Worm (Caenorhabditis elegans) whole organism, L2 larva: ENCODE results near the gene ZK930.4.

Experiments used
- C34F6.9 ChIP-seq: fragments of 150-350 bp; optimal IDR thresholded peaks from 2 replicates; lab custom pipeline; 2014; ENCODE audit warnings: missing biosample characterization, missing genetic modification characterization
- R02D3.7 ChIP-seq: fragments of 150-350 bp; optimal IDR thresholded peaks from 2 replicates; lab custom pipeline; 2014; ENCODE audit warnings: missing biosample characterization, missing genetic modification characterization
- alr-1 ChIP-seq: fragments of 150-350 bp; optimal IDR thresholded peaks from 2 replicates; lab custom pipeline; 2014; ENCODE audit warnings: missing biosample characterization, missing genetic modification characterization
- aly-2 ChIP-seq: fragments of 150-350 bp; optimal IDR thresholded peaks from 2 replicates; lab custom pipeline; 2014; ENCODE audit warnings: missing biosample characterization, missing genetic modification characterization
- blmp-1 ChIP-seq: sonication (generic microtip); optimal IDR thresholded peaks from 2 replicates; lab custom pipeline; 2017; ENCODE audit warnings: missing genetic modification characterization, mild to moderate bottlenecking, missing compliant biosample characterization, antibody characterized with exemption, moderate library complexity; ENCODE audit not compliant: insufficient read depth
- ceh-16 ChIP-seq: fragments of 150-350 bp; optimal IDR thresholded peaks from 2 replicates; lab custom pipeline; 2014; ENCODE audit warnings: missing biosample characterization, missing genetic modification characterization
- ceh-82 ChIP-seq: fragments of 150-350 bp; optimal IDR thresholded peaks from 2 replicates; lab custom pipeline; 2014; ENCODE audit warnings: missing biosample characterization, missing genetic modification characterization
- elt-1 ChIP-seq: fragments of 150-350 bp; optimal IDR thresholded peaks from 2 replicates; lab custom pipeline; 2014; ENCODE audit warnings: missing biosample characterization, missing genetic modification characterization
- elt-3 ChIP-seq: sonication (generic microtip); optimal IDR thresholded peaks from 2 replicates; lab custom pipeline; 2017; ENCODE audit warnings: missing biosample characterization, missing genetic modification characterization
- fos-1 ChIP-seq: fragments of 150-350 bp; optimal IDR thresholded peaks from 2 replicates; lab custom pipeline; 2014; ENCODE audit warnings: missing biosample characterization, missing genetic modification characterization
- gmeb-1 ChIP-seq: fragments of 150-350 bp; optimal IDR thresholded peaks from 2 replicates; lab custom pipeline; 2014; ENCODE audit warnings: missing biosample characterization, missing genetic modification characterization
- lin-11 ChIP-seq: fragments of 150-350 bp; sonication (generic microtip); optimal IDR thresholded peaks from 2 replicates; lab custom pipeline; 2014; ENCODE audit warnings: missing biosample characterization, missing genetic modification characterization, inconsistent platforms, mixed read lengths
- lin-13 ChIP-seq: fragments of 150-350 bp; optimal IDR thresholded peaks from 2 replicates; lab custom pipeline; 2014; ENCODE audit warnings: missing biosample characterization, missing genetic modification reagents, missing genetic modification characterization
- lin-39 ChIP-seq: fragments of 150-350 bp; optimal IDR thresholded peaks from 2 replicates; lab custom pipeline; 2014; ENCODE audit warnings: missing biosample characterization, missing genetic modification reagents, missing genetic modification characterization
- lsy-2 ChIP-seq, 2 experiments: fragments of 150-350 bp in 1 of 2; sonication (generic microtip) in 1 of 2; optimal IDR thresholded peaks; 2 replicates each; lab custom pipeline; 2014 to 2017; ENCODE audit warnings: missing biosample characterization in 2 of 2, missing genetic modification characterization in 2 of 2
- mab-5 ChIP-seq: fragments of 150-350 bp; optimal IDR thresholded peaks from 2 replicates; lab custom pipeline; 2014; ENCODE audit warnings: missing biosample characterization, missing genetic modification characterization
- mbf-1 ChIP-seq: sonication (generic microtip); optimal IDR thresholded peaks from 2 replicates; lab custom pipeline; 2017; ENCODE audit warnings: missing biosample characterization, missing genetic modification characterization
- mdl-1 ChIP-seq, 2 experiments: fragments of 150-350 bp in 1 of 2; sonication (generic microtip) in 1 of 2; optimal IDR thresholded peaks; 2 replicates each; lab custom pipeline; 2017; ENCODE audit warnings: missing biosample characterization in 2 of 2, missing genetic modification characterization in 2 of 2
- nhr-10 ChIP-seq: sonication (generic microtip); optimal IDR thresholded peaks from 2 replicates; lab custom pipeline; 2017; ENCODE audit warnings: missing biosample characterization, missing genetic modification characterization
- nhr-11 ChIP-seq: fragments of 150-350 bp; optimal IDR thresholded peaks from 2 replicates; lab custom pipeline; 2014; ENCODE audit warnings: missing biosample characterization, missing genetic modification characterization
- nhr-12 ChIP-seq: fragments of 150-350 bp; optimal IDR thresholded peaks from 2 replicates; lab custom pipeline; 2014; ENCODE audit warnings: missing biosample characterization, missing genetic modification characterization
- nhr-129 ChIP-seq: fragments of 150-350 bp; optimal IDR thresholded peaks from 2 replicates; lab custom pipeline; 2014; ENCODE audit warnings: missing biosample characterization, missing genetic modification characterization
- nhr-23 ChIP-seq: fragments of 150-350 bp; optimal IDR thresholded peaks from 2 replicates; lab custom pipeline; 2014; ENCODE audit warnings: missing biosample characterization, missing genetic modification reagents, missing genetic modification characterization
- nhr-237 ChIP-seq: fragments of 150-350 bp; optimal IDR thresholded peaks from 2 replicates; lab custom pipeline; 2014; ENCODE audit warnings: missing biosample characterization, missing genetic modification characterization
- nhr-25 ChIP-seq: fragments of 150-350 bp; sonication (generic microtip); optimal IDR thresholded peaks from 3 replicates; lab custom pipeline; 2014; ENCODE audit warnings: missing biosample characterization, missing genetic modification characterization
- nhr-6 ChIP-seq: fragments of 150-350 bp; optimal IDR thresholded peaks from 2 replicates; lab custom pipeline; 2014; ENCODE audit warnings: missing biosample characterization, missing genetic modification characterization
- nhr-77 ChIP-seq: fragments of 150-350 bp; optimal IDR thresholded peaks from 2 replicates; lab custom pipeline; 2014; ENCODE audit warnings: missing biosample characterization, missing genetic modification characterization
- skn-1 ChIP-seq: sonication (generic microtip); optimal IDR thresholded peaks from 2 replicates; lab custom pipeline; 2017; ENCODE audit warnings: missing biosample characterization, missing genetic modification characterization
- sma-3 ChIP-seq: sonication (generic microtip); optimal IDR thresholded peaks from 2 replicates; lab custom pipeline; 2016; ENCODE audit warnings: missing genetic modification reagents, missing genetic modification characterization, missing compliant biosample characterization
- sma-9 ChIP-seq, 2 experiments: fragments of 150-350 bp in 1 of 2; sonication (generic microtip) in 1 of 2; optimal IDR thresholded peaks; 2 replicates each; lab custom pipeline; 2014 to 2016; ENCODE audit warnings: missing genetic modification characterization in 2 of 2, mild to moderate bottlenecking in 1 of 2, missing biosample characterization in 1 of 2, missing compliant biosample characterization in 1 of 2, missing genetic modification reagents in 1 of 2, moderate library complexity in 1 of 2
- unc-39 ChIP-seq: fragments of 150-350 bp; optimal IDR thresholded peaks from 2 replicates; lab custom pipeline; 2014; ENCODE audit warnings: missing biosample characterization, missing genetic modification characterization
- unc-55 ChIP-seq: fragments of 150-350 bp; sonication (generic microtip); optimal IDR thresholded peaks from 3 replicates; lab custom pipeline; 2014; ENCODE audit warnings: missing biosample characterization, missing genetic modification reagents, missing genetic modification characterization
- zag-1 ChIP-seq: fragments of 150-350 bp; optimal IDR thresholded peaks from 2 replicates; lab custom pipeline; 2014; ENCODE audit warnings: missing biosample characterization, missing genetic modification characterization
- ztf-1 ChIP-seq: fragments of 200-800 bp; sonication (Bioruptor generic); conservative IDR thresholded peaks from 2 replicates; pipeline ENCODE4 v1.3.6; 2022; ENCODE audit warnings: missing genetic modification characterization, missing compliant biosample characterization
- ztf-11 ChIP-seq: sonication (generic microtip); optimal IDR thresholded peaks from 2 replicates; lab custom pipeline; 2017; ENCODE audit warnings: missing biosample characterization, missing genetic modification characterization
- ztf-4 ChIP-seq: fragments of 150-350 bp; optimal IDR thresholded peaks from 2 replicates; lab custom pipeline; 2014; ENCODE audit warnings: missing biosample characterization, missing genetic modification characterization

Gene ZK930.4

DNA sequence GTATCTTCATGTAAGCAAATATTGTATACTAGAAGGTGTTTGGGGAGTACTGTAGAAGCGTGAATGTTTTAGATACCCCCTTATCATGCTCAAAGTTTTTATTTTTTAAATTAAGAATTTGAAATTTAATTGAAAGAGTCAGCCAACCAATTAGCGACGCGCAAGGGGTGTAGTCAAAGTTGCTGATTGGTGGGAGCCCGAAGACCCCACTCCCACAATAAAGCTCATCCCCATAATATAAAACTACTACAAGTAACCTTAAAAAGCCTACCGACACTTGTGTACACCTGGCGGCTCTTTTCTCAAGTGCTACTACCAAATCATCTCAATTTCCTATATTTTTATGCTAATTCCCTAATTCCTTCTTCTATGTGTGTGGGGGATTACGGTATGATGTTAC, 6.6 kb upstream of the ZK930.4 start:
- TF ChIP-seq lin-11 (tag; lab: Kevin White, UChicago) (no peak), aly-2 (tag; lab: Kevin White, UChicago) (no peak), nhr-6 (tag; lab: Kevin White, UChicago) (no peak), mbf-1 (no peak), alr-1 (no peak), ceh-82 (tag; lab: Kevin White, UChicago) (no peak), ztf-11 (tag; lab: Kevin White, UChicago) (no peak), unc-39 (no peak)

DNA sequence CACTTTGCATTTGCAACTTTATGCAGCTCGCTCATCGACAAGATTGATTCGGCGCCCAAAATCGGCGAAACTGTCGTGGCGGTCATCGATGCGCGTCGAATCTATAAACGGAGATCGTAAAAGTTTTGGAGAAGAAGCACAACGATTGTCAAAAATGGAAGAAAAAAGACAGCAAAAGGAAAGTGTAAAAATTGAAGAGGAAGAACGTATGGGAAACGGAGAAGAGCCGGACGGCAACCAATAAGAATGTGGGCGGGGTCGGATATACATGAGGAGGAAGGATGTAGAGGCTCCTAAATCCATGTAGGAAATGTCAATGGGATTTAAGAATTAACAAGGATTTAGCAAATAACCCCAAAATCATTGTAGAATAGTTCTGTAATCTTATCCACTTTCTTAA, 5.2 kb upstream of the ZK930.4 start, which contains the start of gene vab-23:
TSS of gene vab-23 (minus strand) at position 101 of the 400 bp plus-strand sequence.
- no peak for TF ChIP-seq R02D3.7 (tag; lab: Kevin White, UChicago)
- no peak for TF ChIP-seq nhr-237 (tag; lab: Kevin White, UChicago)
- TF ChIP-seq aly-2 (tag; lab: Kevin White, UChicago): no peak
- no peak for TF ChIP-seq unc-55 (GFP tag; lab: Kevin White, UChicago)
- no peak for TF ChIP-seq ztf-1
- TF ChIP-seq nhr-12 (tag; lab: Kevin White, UChicago): no peak
- TF ChIP-seq sma-9 (GFP tag; optimal IDR thresholded peaks at IDR 0.05; lab: Kevin White, UChicago): no peak
- no peak for TF ChIP-seq sma-9 (tag; optimal IDR thresholded peaks at IDR 0.05; lab: Kevin White, UChicago)
- TF ChIP-seq nhr-10 (tag; lab: Kevin White, UChicago): no peak

ce11 chrII:11902203-11902602, 4.1 kb upstream of the ZK930.4 start:
- TF ChIP-seq blmp-1: no peak
- no peak for TF ChIP-seq sma-3 (GFP tag; lab: Kevin White, UChicago)
- TF ChIP-seq nhr-77 (tag; lab: Kevin White, UChicago): no peak
- no peak for TF ChIP-seq skn-1 (tag; lab: Kevin White, UChicago)
- TF ChIP-seq elt-1 (tag; lab: Kevin White, UChicago): no peak
- TF ChIP-seq ztf-4 (tag; lab: Kevin White, UChicago): no peak
- no peak for TF ChIP-seq nhr-6 (tag; lab: Kevin White, UChicago)
- TF ChIP-seq unc-55 (GFP tag; lab: Kevin White, UChicago): no peak
- peak; percentile 26 for TF ChIP-seq mab-5 (tag; lab: Kevin White, UChicago)

ce11 chrII:11905023-11905422, 1.3 kb upstream of the ZK930.4 start:
- no peak for TF ChIP-seq nhr-25 (tag; lab: Kevin White, UChicago)
- no peak for TF ChIP-seq mdl-1 (tag; optimal IDR thresholded peaks at IDR 0.05; lab: Kevin White, UChicago)
- no peak for TF ChIP-seq fos-1
- no peak for TF ChIP-seq nhr-237 (tag; lab: Kevin White, UChicago)
- TF ChIP-seq nhr-12 (tag; lab: Kevin White, UChicago): no peak
- no peak for TF ChIP-seq ztf-4 (tag; lab: Kevin White, UChicago)
- TF ChIP-seq ztf-1: no peak
- no peak for TF ChIP-seq mab-5 (tag; lab: Kevin White, UChicago)
- no peak for TF ChIP-seq nhr-23 (tag; lab: Kevin White, UChicago)
- TF ChIP-seq ceh-82 (tag; lab: Kevin White, UChicago): no peak
- no peak for TF ChIP-seq lsy-2 (tag; optimal IDR thresholded peaks at IDR 0.05; lab: Kevin White, UChicago)
- TF ChIP-seq mbf-1: no peak
- TF ChIP-seq ceh-16 (tag; lab: Kevin White, UChicago): no peak
- no peak for TF ChIP-seq zag-1
- no peak for TF ChIP-seq nhr-129 (tag; lab: Kevin White, UChicago)
- no peak for TF ChIP-seq nhr-77 (tag; lab: Kevin White, UChicago)
- no peak for TF ChIP-seq aly-2 (tag; lab: Kevin White, UChicago)
- TF ChIP-seq nhr-10 (tag; lab: Kevin White, UChicago): no peak

DNA sequence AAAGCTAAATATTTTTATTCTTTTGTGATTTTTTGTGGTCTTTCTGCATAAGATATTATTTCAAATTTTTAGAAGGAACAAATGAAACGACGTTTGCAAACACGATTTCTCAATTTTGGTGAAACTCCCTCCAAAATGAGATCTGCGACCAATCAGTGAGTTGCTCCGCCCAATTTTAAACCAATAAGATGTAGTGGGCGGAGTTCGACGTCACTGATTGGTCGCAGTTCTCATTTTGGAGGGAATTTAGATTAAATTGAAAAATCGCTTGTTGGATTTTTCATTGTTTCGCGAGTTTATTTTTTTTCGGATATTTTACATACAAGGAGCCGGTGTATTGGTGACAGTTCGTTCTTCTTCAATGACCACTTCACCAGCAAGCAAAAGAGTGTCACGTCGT, 4.3 kb downstream of the ZK930.4 start:
- TF ChIP-seq nhr-6 (tag; lab: Kevin White, UChicago): no peak
- no peak for TF ChIP-seq elt-3 (tag; lab: Kevin White, UChicago)
- no peak for TF ChIP-seq unc-39
- TF ChIP-seq gmeb-1 (tag; lab: Kevin White, UChicago): no peak
- TF ChIP-seq mdl-1 (tag; optimal IDR thresholded peaks at IDR 0.05; lab: Kevin White, UChicago): no peak
- TF ChIP-seq C34F6.9 (tag; lab: Kevin White, UChicago): no peak
- TF ChIP-seq sma-3 (GFP tag; lab: Kevin White, UChicago): no peak
- TF ChIP-seq nhr-11: no peak
- TF ChIP-seq lin-11 (tag; lab: Kevin White, UChicago): no peak
- TF ChIP-seq lin-39: no peak
- no peak for TF ChIP-seq lin-13 (GFP tag; lab: Kevin White, UChicago)
- no peak for TF ChIP-seq R02D3.7 (tag; lab: Kevin White, UChicago)
- TF ChIP-seq nhr-12 (tag; lab: Kevin White, UChicago): no peak
